4 worm cellular contexts compared by ENCODE assay signal in the genomic region with DNA sequence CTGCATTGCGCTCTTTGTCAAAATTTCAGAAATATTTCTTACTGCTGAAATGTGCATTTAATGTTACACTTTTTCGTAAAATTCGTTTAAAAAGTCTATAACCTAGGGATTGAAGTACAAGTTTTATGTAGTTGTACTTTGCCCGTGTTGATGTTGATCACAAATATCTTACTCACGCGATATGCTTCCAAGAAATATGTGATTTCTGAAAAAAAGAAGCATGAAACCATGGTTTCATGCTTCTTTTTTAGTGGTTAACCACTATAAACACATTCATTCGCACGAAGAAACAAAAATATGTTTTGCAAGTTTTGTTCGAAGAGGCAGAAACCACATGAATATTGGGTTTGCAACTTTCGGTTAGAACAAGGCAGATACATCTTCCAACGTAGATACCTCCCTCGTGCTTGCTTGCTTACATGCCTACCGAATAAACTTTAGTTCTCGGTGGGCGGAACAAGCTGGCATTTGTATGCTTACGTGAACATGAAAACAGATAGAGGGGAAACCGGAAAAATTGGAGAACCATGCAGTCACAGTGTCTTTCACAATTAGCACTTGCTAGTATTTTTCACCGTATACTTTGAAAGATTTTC.
TF ChIP-seq lines count a peak whose summit lies in the region.

A gene (plus strand): TSS at position 546 of the 596 bp plus-strand sequence.

TF ChIP-seq in whole organism, L1 larva, 84 proteins besides CTCF, POLR2A, EP300 and RAD21:
- TF ChIP-seq fkh-8 (tag; optimal IDR thresholded peaks at IDR 0.05; lab: Kevin White, UChicago) (peak; percentile 73), sox-4 (tag; optimal IDR thresholded peaks at IDR 0.05; lab: Kevin White, UChicago) (peak; percentile 22), aly-2 (tag; optimal IDR thresholded peaks at IDR 0.05; lab: Kevin White, UChicago) (no peak), nhr-47 (tag; optimal IDR thresholded peaks at IDR 0.05; lab: Kevin White, UChicago) (peak; percentile 41), fkh-4 (tag; optimal IDR thresholded peaks at IDR 0.05; lab: Kevin White, UChicago; ENCODE audit: borderline replicate concordance) (no peak), dsc-1 (tag; optimal IDR thresholded peaks at IDR 0.05; lab: Kevin White, UChicago) (no peak), nhr-71 (tag; optimal IDR thresholded peaks at IDR 0.05; lab: Kevin White, UChicago) (peak; percentile 59)

TF ChIP-seq in whole organism, L2 larva, 48 proteins besides CTCF, POLR2A, EP300 and RAD21:
- TF ChIP-seq lin-39 (tag; optimal IDR thresholded peaks at IDR 0.05; lab: Kevin White, UChicago): no peak
- peak; percentile 54 for TF ChIP-seq nhr-21 (tag; optimal IDR thresholded peaks at IDR 0.05; lab: Kevin White, UChicago)

TF ChIP-seq in whole organism, L3 larva, 47 proteins besides CTCF, POLR2A, EP300 and RAD21:
- TF ChIP-seq ama-1 (optimal IDR thresholded peaks at IDR 0.05; lab: Kevin White, UChicago) (no peak), nhr-11 (tag; optimal IDR thresholded peaks at IDR 0.05; lab: Kevin White, UChicago) (peak; percentile 7)

TF ChIP-seq in whole organism, L4 larva, 104 proteins besides CTCF, POLR2A, EP300 and RAD21:
- TF ChIP-seq nhr-11 (tag; optimal IDR thresholded peaks at IDR 0.05; lab: Kevin White, UChicago) (peak; percentile 52), lin-38 (GFP tag; IDR thresholded peaks at IDR 0.05; lab: Robert Waterston, UW) (no peak), madf-5 (GFP tag; IDR thresholded peaks at IDR 0.05; lab: Robert Waterston, UW) (no peak), ama-1 (optimal IDR thresholded peaks at IDR 0.05; lab: Kevin White, UChicago) (no peak), unc-39 (tag; optimal IDR thresholded peaks at IDR 0.05; lab: Kevin White, UChicago) (no peak), F37D6.2 (tag; optimal IDR thresholded peaks at IDR 0.05; lab: Kevin White, UChicago) (no peak), lin-15B (tag; optimal IDR thresholded peaks at IDR 0.05; lab: Kevin White, UChicago) (no peak), T26A8.4 (GFP tag; IDR thresholded peaks at IDR 0.05; lab: Robert Waterston, UW) (no peak), skn-1 (tag; optimal IDR thresholded peaks at IDR 0.05; lab: Kevin White, UChicago) (no peak), T20F7.1 (GFP tag; optimal IDR thresholded peaks at IDR 0.05; lab: Kevin White, UChicago) (no peak), ztf-11 (tag; optimal IDR thresholded peaks at IDR 0.05; lab: Kevin White, UChicago) (no peak), saeg-2 (GFP tag; IDR thresholded peaks at IDR 0.05; lab: Robert Waterston, UW) (no peak), D1046.2 (GFP tag; IDR thresholded peaks at IDR 0.05; lab: Robert Waterston, UW) (no peak), aha-1 (tag; lab: Kevin White, UChicago) (peak; percentile 21)
